Worm (Caenorhabditis elegans): ENCODE measurements around the gene swip-10.

DNA sequence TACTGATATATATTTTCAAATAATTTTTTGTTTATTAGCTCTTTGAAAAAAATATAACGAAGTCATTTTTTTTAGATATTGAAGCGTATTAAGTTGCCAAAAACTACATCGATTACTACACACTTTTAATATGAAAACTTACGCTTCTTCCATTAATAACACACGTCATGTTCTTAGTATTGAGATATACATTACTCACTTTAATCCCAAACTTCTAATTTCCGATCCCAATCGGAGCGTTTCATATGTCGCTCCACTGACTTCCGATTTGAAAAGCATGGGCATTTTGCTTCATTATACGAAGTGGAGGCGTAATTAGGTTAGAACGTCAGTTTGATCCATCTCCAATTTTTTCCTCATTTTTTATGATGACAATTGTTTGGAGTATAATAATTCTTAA, 39.2 kb downstream of the swip-10 start:
- TF ChIP-seq snpc-4 (tag; optimal IDR thresholded peaks at IDR 0.05) (no peak), aly-2 (tag; optimal IDR thresholded peaks at IDR 0.05) (no peak), daf-16 (GFP tag; optimal IDR thresholded peaks at IDR 0.05) (no peak), daf-16 (tag; optimal IDR thresholded peaks at IDR 0.05) (no peak)
